Worm (Caenorhabditis elegans): ENCODE results near the gene gbb-2.

The gbb-2 gene

ce11 chrIV:4536247-4536646, 29.7 kb upstream of the gbb-2 start, which contains the start of gene ZK185.2:
ZK185.2 (plus strand) TSS chrIV:4536547.
- TF ChIP-seq ceh-63 (GFP tag; optimal IDR thresholded peaks at IDR 0.05) (no peak), C34B4.2 (tag; optimal IDR thresholded peaks at IDR 0.05) (no peak), efl-3 (GFP tag; optimal IDR thresholded peaks at IDR 0.05) (no peak), fkh-10 (GFP tag; optimal IDR thresholded peaks at IDR 0.05) (no peak), blmp-1 (tag; optimal IDR thresholded peaks at IDR 0.05) (no peak), dpl-1 (GFP tag; optimal IDR thresholded peaks at IDR 0.05) (no peak), zag-1 (tag; optimal IDR thresholded peaks at IDR 0.05) (no peak), nhr-85 (tag) (no peak), nhr-12 (tag; optimal IDR thresholded peaks at IDR 0.05) (no peak), ceh-82 (tag; optimal IDR thresholded peaks at IDR 0.05) (no peak), isw-1 (GFP tag; IDR thresholded peaks at IDR 0.05) (no peak), pax-3 (tag; optimal IDR thresholded peaks at IDR 0.05) (no peak), pag-3 (tag; optimal IDR thresholded peaks at IDR 0.05; ENCODE audit: borderline replicate concordance, insufficient read depth) (no peak), zip-4 (GFP tag; optimal IDR thresholded peaks at IDR 0.05) (no peak), sox-4 (tag; optimal IDR thresholded peaks at IDR 0.05) (no peak), Y116A8C.19 (tag; optimal IDR thresholded peaks at IDR 0.05; ENCODE audit: borderline replicate concordance) (no peak), grh-1 (GFP tag; IDR thresholded peaks at IDR 0.05) (no peak), sup-37 (GFP tag; optimal IDR thresholded peaks at IDR 0.05) (no peak), ama-1 (optimal IDR thresholded peaks at IDR 0.05) (no peak)

DNA sequence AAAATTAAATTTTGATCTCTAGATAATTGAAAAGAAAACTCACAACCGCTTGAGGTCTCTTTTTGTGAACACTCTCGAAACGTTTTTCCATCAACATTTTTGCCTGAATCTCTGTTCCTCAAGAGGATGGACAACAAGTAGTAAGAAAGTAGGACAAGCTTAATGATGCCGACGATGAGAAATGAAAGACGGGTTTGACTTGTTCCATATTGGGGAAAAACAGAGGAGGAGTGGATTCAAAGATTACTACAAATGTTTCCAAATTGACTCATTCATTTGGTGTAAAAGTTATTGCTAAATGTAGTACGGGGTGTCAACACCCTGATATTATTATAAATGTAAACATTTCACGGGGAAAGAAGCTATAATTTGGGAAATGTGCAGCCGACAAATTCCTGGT, 26.5 kb upstream of the gbb-2 start, which contains the start of gene ZK185.4:
Gene ZK185.4, minus strand, starts transcription at position 101 of the 400 bp plus-strand sequence.
- no peak for TF ChIP-seq nhr-19 (GFP tag; conservative IDR thresholded peaks at IDR 0.05)
- no peak for TF ChIP-seq egl-13 (tag; optimal IDR thresholded peaks at IDR 0.05)
- TF ChIP-seq nhr-28 (tag; optimal IDR thresholded peaks at IDR 0.05): no peak
- no peak for TF ChIP-seq lir-3 (tag; optimal IDR thresholded peaks at IDR 0.05; ENCODE audit: poor library complexity)
- TF ChIP-seq lin-14 (GFP tag; optimal IDR thresholded peaks at IDR 0.05): no peak
- no peak for TF ChIP-seq ceh-63 (GFP tag; optimal IDR thresholded peaks at IDR 0.05)
- TF ChIP-seq C16A3.4 (tag; optimal IDR thresholded peaks at IDR 0.05): no peak
- TF ChIP-seq grh-1 (GFP tag; IDR thresholded peaks at IDR 0.05): no peak
- no peak for TF ChIP-seq dpl-1 (GFP tag; optimal IDR thresholded peaks at IDR 0.05)
- no peak for TF ChIP-seq nhr-77 (tag; optimal IDR thresholded peaks at IDR 0.05)
- TF ChIP-seq mef-2 (tag; optimal IDR thresholded peaks at IDR 0.05): no peak
- TF ChIP-seq nhr-71 (tag; optimal IDR thresholded peaks at IDR 0.05): no peak
- no peak for TF ChIP-seq irx-1 (tag; optimal IDR thresholded peaks at IDR 0.05)

DNA sequence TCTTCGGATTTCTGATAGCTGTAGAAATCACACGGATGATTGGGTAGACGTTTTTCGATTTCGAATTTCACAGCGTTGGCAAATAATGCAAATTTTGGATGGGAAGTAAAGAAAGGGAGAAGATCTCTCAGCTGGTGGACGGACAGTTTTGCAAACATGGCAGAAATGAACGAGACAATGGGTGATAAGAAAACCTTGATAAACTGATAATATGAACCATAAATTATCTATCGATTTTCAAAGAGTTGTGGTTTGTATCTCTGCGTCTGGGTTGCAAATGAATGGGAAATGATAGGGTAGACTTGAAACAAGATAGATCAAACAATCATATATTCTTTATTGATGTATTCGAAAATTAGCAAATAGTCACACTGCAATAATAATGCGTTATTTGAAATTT, 23.6 kb upstream of the gbb-2 start, which contains the start of gene ZK185.3:
Gene ZK185.3, minus strand, starts transcription at position 263 of the 400 bp plus-strand sequence.
- TF ChIP-seq F16B12.6 (tag; optimal IDR thresholded peaks at IDR 0.05): no peak
- TF ChIP-seq unc-62 (GFP tag; optimal IDR thresholded peaks at IDR 0.05): no peak
- no peak for TF ChIP-seq nhr-76 (tag; optimal IDR thresholded peaks at IDR 0.05)
- TF ChIP-seq pqm-1 (tag; optimal IDR thresholded peaks at IDR 0.05): peak; percentile 97
- no peak for TF ChIP-seq dpl-1 (GFP tag; optimal IDR thresholded peaks at IDR 0.05)
- TF ChIP-seq rnt-1 (tag; optimal IDR thresholded peaks at IDR 0.05): no peak
- no peak for TF ChIP-seq lsy-2 (tag; optimal IDR thresholded peaks at IDR 0.05)
- TF ChIP-seq mdl-1 (tag; optimal IDR thresholded peaks at IDR 0.05): no peak
- no peak for TF ChIP-seq efl-1 (optimal IDR thresholded peaks at IDR 0.05)
- TF ChIP-seq efl-1 (GFP tag; optimal IDR thresholded peaks at IDR 0.05 in 1 of 2): peak in 1 of 2 experiments; percentile 83
- no peak for TF ChIP-seq lir-3 (tag; optimal IDR thresholded peaks at IDR 0.05; ENCODE audit: poor library complexity)
- TF ChIP-seq fkh-4 (tag; optimal IDR thresholded peaks at IDR 0.05; ENCODE audit: borderline replicate concordance): no peak
- TF ChIP-seq C34B4.2 (tag; optimal IDR thresholded peaks at IDR 0.05): no peak
- TF ChIP-seq ceh-82 (tag; optimal IDR thresholded peaks at IDR 0.05): no peak
- TF ChIP-seq hlh-4 (tag; optimal IDR thresholded peaks at IDR 0.05): no peak
- TF ChIP-seq elt-3 (tag; optimal IDR thresholded peaks at IDR 0.05): peak in 4 of 6 experiments; percentile 7 to 58 (median 46)
- TF ChIP-seq nhr-77 (tag; optimal IDR thresholded peaks at IDR 0.05): no peak
- TF ChIP-seq blmp-1 (tag; optimal IDR thresholded peaks at IDR 0.05): no peak
- TF ChIP-seq sup-37 (GFP tag; optimal IDR thresholded peaks at IDR 0.05): no peak
- peak; percentile 77 for TF ChIP-seq elt-2 (tag; optimal IDR thresholded peaks at IDR 0.05)
- no peak for TF ChIP-seq lin-13 (GFP tag; optimal IDR thresholded peaks at IDR 0.05)
- TF ChIP-seq tlp-1 (tag; optimal IDR thresholded peaks at IDR 0.05): peak; percentile 57
- TF ChIP-seq aly-2 (tag; optimal IDR thresholded peaks at IDR 0.05): no peak
- no peak for TF ChIP-seq egl-13 (tag; optimal IDR thresholded peaks at IDR 0.05)
